Fruit fly (Drosophila melanogaster) whole organism, adult: ENCODE results near the gene CG46313.

Source experiments
- CG11617 ChIP-seq: fragments of 200-800 bp; sonication (Bioruptor generic); optimal IDR thresholded peaks from 2 replicates; lab custom pipeline; 2017; ENCODE audit warnings: mild to moderate bottlenecking, missing biosample characterization, missing genetic modification reagents, missing genetic modification characterization
- CG12768 ChIP-seq: fragments of 200-800 bp; sonication (Bioruptor generic); optimal IDR thresholded peaks from 2 replicates; lab custom pipeline; 2017; ENCODE audit warnings: missing biosample characterization, missing genetic modification characterization, mild to moderate bottlenecking, moderate library complexity, missing genetic modification reagents
- CG14711 ChIP-seq: fragments of 200-800 bp; sonication (Bioruptor generic); optimal IDR thresholded peaks from 2 replicates; lab custom pipeline; 2018; ENCODE audit warnings: missing biosample characterization, mild to moderate bottlenecking, missing genetic modification characterization, moderate library complexity
- CG1620 ChIP-seq: fragments of 200-800 bp; sonication (Bioruptor generic); optimal IDR thresholded peaks from 2 replicates; lab custom pipeline; 2016; ENCODE audit warnings: missing biosample characterization, missing genetic modification characterization
- CG33017 ChIP-seq: fragments of 200-800 bp; sonication (Bioruptor generic); optimal IDR thresholded peaks from 2 replicates; lab custom pipeline; 2018; ENCODE audit warnings: missing biosample characterization, mild to moderate bottlenecking, missing genetic modification characterization, moderate library complexity
- CG5204 ChIP-seq: fragments of 200-800 bp; sonication (Bioruptor generic); optimal IDR thresholded peaks from 2 replicates; lab custom pipeline; 2016; ENCODE audit warnings: missing biosample characterization, missing genetic modification characterization
- CG7045 ChIP-seq: fragments of 200-800 bp; sonication (Bioruptor generic); optimal IDR thresholded peaks from 2 replicates; lab custom pipeline; 2017; ENCODE audit warnings: missing biosample characterization, mild to moderate bottlenecking, missing genetic modification characterization
- CG7101 ChIP-seq: fragments of 200-800 bp; sonication (Bioruptor generic); optimal IDR thresholded peaks from 2 replicates; lab custom pipeline; 2018; ENCODE audit warnings: missing biosample characterization, mild to moderate bottlenecking, missing genetic modification characterization, moderate library complexity
- Clk ChIP-seq: fragments of 200-800 bp; sonication (Bioruptor generic); optimal IDR thresholded peaks from 2 replicates; lab custom pipeline; 2017; ENCODE audit warnings: missing biosample characterization, missing genetic modification characterization
- Crg-1 ChIP-seq: fragments of 200-800 bp; sonication (Bioruptor generic); optimal IDR thresholded peaks from 2 replicates; lab custom pipeline; 2016; ENCODE audit warnings: missing biosample characterization, missing genetic modification characterization
- Hr96 ChIP-seq: fragments of 200-800 bp; sonication (Bioruptor generic); optimal IDR thresholded peaks from 2 replicates; lab custom pipeline; 2016; ENCODE audit warnings: missing biosample characterization, missing genetic modification characterization
- Mnt ChIP-seq: fragments of 200-800 bp; sonication (Bioruptor generic); optimal IDR thresholded peaks from 2 replicates; lab custom pipeline; 2016; ENCODE audit warnings: missing biosample characterization, mild to moderate bottlenecking, missing genetic modification characterization
- bab1 ChIP-seq: fragments of 200-800 bp; sonication (Bioruptor generic); optimal IDR thresholded peaks from 3 replicates; lab custom pipeline; 2019; ENCODE audit warnings: missing biosample characterization, mild to moderate bottlenecking, missing genetic modification characterization, moderate library complexity
- cic ChIP-seq: fragments of 200-800 bp; sonication (Bioruptor generic); optimal IDR thresholded peaks from 2 replicates; lab custom pipeline; 2017; ENCODE audit warnings: missing biosample characterization, mild to moderate bottlenecking, missing genetic modification characterization, moderate library complexity
- cnc ChIP-seq, 2 experiments: fragments of >200 bp; optimal IDR thresholded peaks; 2 replicates each; lab custom pipeline; 2017
- kay ChIP-seq: fragments of 200-800 bp; sonication (Bioruptor generic); peaks from one replicate; lab custom pipeline; 2016; ENCODE audit warnings: missing biosample characterization, missing genetic modification characterization, borderline replicate concordance
- ovo ChIP-seq: fragments of 200-800 bp; sonication (Bioruptor generic); optimal IDR thresholded peaks from 2 replicates; lab custom pipeline; 2016; ENCODE audit warnings: missing biosample characterization, missing genetic modification characterization
- pad ChIP-seq: fragments of 200-800 bp; sonication (Bioruptor generic); optimal IDR thresholded peaks from 3 replicates; lab custom pipeline; 2017; ENCODE audit warnings: missing biosample characterization, missing genetic modification characterization, mild to moderate bottlenecking, moderate library complexity, missing genetic modification reagents
- tj ChIP-seq: fragments of 200-800 bp; sonication (Bioruptor generic); optimal IDR thresholded peaks from 3 replicates; lab custom pipeline; 2017; ENCODE audit warnings: missing biosample characterization, mild to moderate bottlenecking, missing genetic modification characterization, moderate library complexity
- toe ChIP-seq: fragments of 200-800 bp; sonication (Bioruptor generic); optimal IDR thresholded peaks from 2 replicates; lab custom pipeline; 2016; ENCODE audit warnings: missing biosample characterization, missing genetic modification characterization

The CG46313 gene

dm6 chr3R:26954020-26954672 is 24.2 kb upstream of the CG46313 start:
- TF ChIP-seq CG11617: no peak
- no peak for TF ChIP-seq cnc (optimal IDR thresholded peaks at IDR 0.05; lab: Kevin White, UChicago)
- TF ChIP-seq toe (GFP tag; lab: Kevin White, UChicago): no peak
- peak; percentile 33 for TF ChIP-seq tj (GFP tag; lab: Kevin White, UChicago)
- no peak for TF ChIP-seq ovo (GFP tag; lab: Kevin White, UChicago)
- no peak for TF ChIP-seq cic (GFP tag; lab: Kevin White, UChicago)
- TF ChIP-seq CG14711 (tag; lab: Kevin White, UChicago): peak; percentile 72
- peak; percentile 4 for TF ChIP-seq pad (GFP tag; lab: Kevin White, UChicago)
- TF ChIP-seq CG7101 (tag; lab: Kevin White, UChicago): peak; percentile 35
- no peak for TF ChIP-seq CG5204
- TF ChIP-seq Mnt (GFP tag; lab: Kevin White, UChicago): no peak
- no peak for TF ChIP-seq kay (GFP tag; lab: Kevin White, UChicago)

- TF ChIP-seq CG7101 (tag; lab: Kevin White, UChicago): no peak
- TF ChIP-seq pad (GFP tag; lab: Kevin White, UChicago): no peak
- no peak for TF ChIP-seq Clk (GFP tag; lab: Kevin White, UChicago)
Observed at dm6 chr3R:26955527-26955926, 22.8 kb upstream of the CG46313 start.

DNA sequence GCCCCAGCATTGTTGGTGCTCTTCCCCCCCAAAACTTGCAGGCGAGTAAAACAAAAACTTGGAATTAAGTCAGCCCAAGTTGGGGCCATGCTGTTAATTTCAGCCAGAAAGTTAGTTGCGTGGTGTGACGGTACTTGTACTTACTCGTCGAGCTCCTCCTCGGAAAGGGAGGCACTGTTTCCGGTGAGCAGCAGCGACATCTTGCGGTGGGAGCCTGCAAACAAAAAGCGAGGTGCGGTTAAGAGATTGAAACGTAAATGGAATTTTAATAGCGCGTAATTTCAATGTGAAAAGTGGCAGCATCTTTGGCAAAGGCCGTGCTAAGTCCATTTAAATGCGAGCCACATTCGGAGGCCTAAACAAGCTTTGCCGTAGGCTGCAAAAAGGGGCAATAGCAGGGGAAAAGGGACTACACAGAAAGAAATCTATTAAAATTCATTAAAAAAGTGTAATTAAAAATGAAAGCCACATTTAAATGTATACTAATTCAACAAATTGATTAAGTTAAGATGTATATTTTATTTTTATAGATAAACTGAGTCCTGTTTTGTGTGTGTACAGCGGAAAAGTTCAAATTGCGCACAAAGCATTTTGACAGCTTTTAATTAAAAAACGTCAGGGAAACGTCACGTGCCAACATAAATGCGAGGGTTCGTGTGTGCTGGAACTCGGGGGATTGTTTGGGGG is 21.8 kb upstream of the CG46313 start:
- TF ChIP-seq CG33017: no peak
- no peak for TF ChIP-seq Clk (GFP tag; lab: Kevin White, UChicago)
- no peak for TF ChIP-seq cnc (optimal IDR thresholded peaks at IDR 0.05; lab: Kevin White, UChicago)
- TF ChIP-seq CG7101 (tag; lab: Kevin White, UChicago): no peak
- no peak for TF ChIP-seq pad (GFP tag; lab: Kevin White, UChicago)
- no peak for TF ChIP-seq CG7045 (GFP tag; lab: Kevin White, UChicago)

- TF ChIP-seq CG5204: no peak
- TF ChIP-seq CG33017: no peak
- TF ChIP-seq kay (GFP tag; lab: Kevin White, UChicago): no peak
- no peak for TF ChIP-seq toe (GFP tag; lab: Kevin White, UChicago)
- no peak for TF ChIP-seq cic (GFP tag; lab: Kevin White, UChicago)
Observed at dm6 chr3R:26957132-26957531, 21.2 kb upstream of the CG46313 start.

- TF ChIP-seq CG14711 (tag; lab: Kevin White, UChicago) (no peak), tj (GFP tag; lab: Kevin White, UChicago) (no peak), kay (GFP tag; lab: Kevin White, UChicago) (no peak), Hr96 (GFP tag; lab: Kevin White, UChicago) (no peak), CG33017 (no peak), toe (GFP tag; lab: Kevin White, UChicago) (no peak), bab1 (GFP tag; lab: Kevin White, UChicago) (no peak), CG11617 (no peak), pad (GFP tag; lab: Kevin White, UChicago) (no peak), CG7045 (GFP tag; lab: Kevin White, UChicago) (no peak), cnc (optimal IDR thresholded peaks at IDR 0.05; lab: Kevin White, UChicago) (no peak), Mnt (GFP tag; lab: Kevin White, UChicago) (no peak), CG1620 (GFP tag; lab: Kevin White, UChicago) (no peak), Crg-1 (GFP tag; lab: Kevin White, UChicago) (no peak)
Observed at dm6 chr3R:26958314-26958979, 19.9 kb upstream of the CG46313 start, which contains the start of gene CG6330. Gene CG6330, minus strand, starts transcription at chr3R:26958491.

DNA sequence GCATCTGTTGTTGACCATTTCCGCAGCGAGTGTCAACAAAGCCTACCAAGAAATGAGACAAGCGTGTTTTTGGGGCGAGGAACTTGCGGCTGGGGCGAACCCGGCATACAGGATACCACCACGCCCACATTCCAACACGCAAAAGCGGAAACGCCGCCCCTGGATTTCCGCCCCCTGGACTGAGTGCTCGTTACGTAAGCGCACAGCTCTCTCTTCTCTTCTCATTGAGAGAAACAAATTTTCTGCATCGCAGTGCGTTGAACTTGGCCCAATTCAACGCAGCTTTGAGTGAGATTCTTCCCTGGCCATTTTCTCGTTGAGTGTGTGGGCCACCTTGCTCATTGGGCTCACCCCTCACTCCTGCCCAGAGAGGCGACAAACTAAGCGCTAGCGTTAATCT is 17.8 kb upstream of the CG46313 start:
- TF ChIP-seq CG7045 (GFP tag; lab: Kevin White, UChicago) (no peak), cic (GFP tag; lab: Kevin White, UChicago) (no peak), CG12768 (no peak), tj (GFP tag; lab: Kevin White, UChicago) (no peak), cnc (optimal IDR thresholded peaks at IDR 0.05; lab: Kevin White, UChicago) (no peak), Hr96 (GFP tag; lab: Kevin White, UChicago) (no peak), CG7101 (tag; lab: Kevin White, UChicago) (no peak), CG5204 (no peak), bab1 (GFP tag; lab: Kevin White, UChicago) (no peak), kay (GFP tag; lab: Kevin White, UChicago) (no peak), CG11617 (no peak), CG33017 (no peak), Clk (GFP tag; lab: Kevin White, UChicago) (no peak), toe (GFP tag; lab: Kevin White, UChicago) (no peak), ovo (GFP tag; lab: Kevin White, UChicago) (no peak)
